Worm (Caenorhabditis elegans) whole organism, L1 larva: Measurements from ENCODE around the gene ctsa-1.1.

ENCODE experiments used
- C34B4.2 ChIP-seq: sonication (generic microtip); optimal IDR thresholded peaks from 2 replicates; lab custom pipeline; 2017; ENCODE audit warnings: mild to moderate bottlenecking, missing genetic modification characterization, missing compliant biosample characterization
- aha-1 ChIP-seq: fragments of 150-350 bp; optimal IDR thresholded peaks from 2 replicates; lab custom pipeline; 2014; ENCODE audit warnings: missing biosample characterization, missing genetic modification characterization
- alr-1 ChIP-seq: fragments of 200-800 bp; sonication (Bioruptor generic); optimal IDR thresholded peaks from 2 replicates; lab custom pipeline; 2018; ENCODE audit warnings: borderline replicate concordance, mild to moderate bottlenecking, missing genetic modification characterization, missing compliant biosample characterization
- aly-2 ChIP-seq: fragments of 150-350 bp; optimal IDR thresholded peaks from 2 replicates; lab custom pipeline; 2014; ENCODE audit warnings: missing biosample characterization, missing genetic modification characterization
- ama-1 ChIP-seq: fragments of 150-350 bp; optimal IDR thresholded peaks from 2 replicates; lab custom pipeline; 2014
- ceh-63 ChIP-seq: fragments of 200-800 bp; sonication (Bioruptor generic); optimal IDR thresholded peaks from 2 replicates; lab custom pipeline; 2018; ENCODE audit warnings: mild to moderate bottlenecking, missing genetic modification characterization, missing compliant biosample characterization
- ceh-8 ChIP-seq: fragments of 200-800 bp; sonication (Bioruptor generic); optimal IDR thresholded peaks from 2 replicates; lab custom pipeline; 2018; ENCODE audit warnings: mild to moderate bottlenecking, missing genetic modification characterization, moderate library complexity, missing compliant biosample characterization
- ces-1 ChIP-seq: fragments of 150-350 bp; optimal IDR thresholded peaks from 2 replicates; lab custom pipeline; 2014; ENCODE audit warnings: missing biosample characterization, missing genetic modification reagents, missing genetic modification characterization
- dpl-1 ChIP-seq, 3 experiments: fragments of 150-350 bp in 2 of 3; sonication (generic microtip) in 1 of 3; optimal IDR thresholded peaks; 2 replicates each; lab custom pipeline; 2014 to 2017; ENCODE audit warnings: missing biosample characterization in 3 of 3, missing genetic modification characterization in 3 of 3, missing genetic modification reagents in 3 of 3
- efl-1 ChIP-seq, 4 experiments: fragments of 150-350 bp; optimal IDR thresholded peaks in 3 of 4; peaks in 1 of 4; 1 replicate in 1 of 4; 2 replicates in 3 of 4; lab custom pipeline; 2014; ENCODE audit warnings: missing biosample characterization in 2 of 4, missing genetic modification characterization in 2 of 4, missing genetic modification reagents in 2 of 4
- efl-3 ChIP-seq: fragments of 200-800 bp; sonication (Bioruptor generic); optimal IDR thresholded peaks from 2 replicates; lab custom pipeline; 2018; ENCODE audit warnings: mild to moderate bottlenecking, missing genetic modification characterization, missing compliant biosample characterization
- egl-27 ChIP-seq, 2 experiments: fragments of 150-350 bp in 1 of 2; sonication (generic microtip); optimal IDR thresholded peaks; 3 replicates each; lab custom pipeline; 2017 to 2018; ENCODE audit warnings: missing biosample characterization in 2 of 2, missing genetic modification characterization in 2 of 2, missing genetic modification reagents in 2 of 2
- elt-3 ChIP-seq, 6 experiments: fragments of 150-350 bp in 1 of 6; sonication (generic microtip); optimal IDR thresholded peaks; 2 replicates each; lab custom pipeline; 2017 to 2018; ENCODE audit warnings: missing biosample characterization in 6 of 6, missing genetic modification characterization in 6 of 6, inconsistent platforms in 1 of 6
- fkh-4 ChIP-seq: sonication (generic microtip); optimal IDR thresholded peaks from 2 replicates; lab custom pipeline; 2016; ENCODE audit warnings: missing compliant biosample characterization, missing genetic modification characterization, borderline replicate concordance
- fos-1 ChIP-seq: fragments of 150-350 bp; optimal IDR thresholded peaks from 2 replicates; lab custom pipeline; 2014; ENCODE audit warnings: missing biosample characterization, missing genetic modification characterization
- hlh-4 ChIP-seq: sonication (generic microtip); optimal IDR thresholded peaks from 2 replicates; lab custom pipeline; 2016; ENCODE audit warnings: mild to moderate bottlenecking, missing genetic modification characterization, missing compliant biosample characterization
- hpl-2 ChIP-seq: fragments of 150-350 bp; optimal IDR thresholded peaks from 2 replicates; lab custom pipeline; 2014; ENCODE audit warnings: missing biosample characterization, missing genetic modification reagents, missing genetic modification characterization
- isw-1 ChIP-seq: fragments of 200-800 bp; sonication (Bioruptor generic); IDR thresholded peaks from 2 replicates; pipeline ENCODE4 v1.3.6; 2022; ENCODE audit warnings: missing genetic modification characterization, missing compliant biosample characterization
- lin-13 ChIP-seq: fragments of 150-350 bp; optimal IDR thresholded peaks from 2 replicates; lab custom pipeline; 2014; ENCODE audit warnings: missing biosample characterization, missing genetic modification reagents, missing genetic modification characterization
- lin-14 ChIP-seq: fragments of 200-800 bp; sonication (Bioruptor generic); optimal IDR thresholded peaks from 2 replicates; lab custom pipeline; 2018; ENCODE audit warnings: mild to moderate bottlenecking, missing genetic modification characterization, moderate library complexity, missing compliant biosample characterization
- lin-15B ChIP-seq: fragments of 150-350 bp; sonication (generic microtip); optimal IDR thresholded peaks from 3 replicates; lab custom pipeline; 2014; ENCODE audit warnings: missing biosample characterization, missing genetic modification characterization
- lin-35 ChIP-seq, 2 experiments: fragments of 150-350 bp; optimal IDR thresholded peaks; 2 replicates each; lab custom pipeline; 2014; ENCODE audit warnings: missing biosample characterization in 2 of 2, missing genetic modification characterization in 2 of 2, missing genetic modification reagents in 2 of 2
- mab-9 ChIP-seq: fragments of 200-800 bp; sonication (Bioruptor generic); IDR thresholded peaks from 2 replicates; pipeline ENCODE4 v1.3.6; 2022; ENCODE audit warnings: missing genetic modification reagents, missing genetic modification characterization, missing compliant biosample characterization
- mdl-1 ChIP-seq, 2 experiments: fragments of 150-350 bp; optimal IDR thresholded peaks; 2 replicates each; lab custom pipeline; 2014 to 2017; ENCODE audit warnings: missing biosample characterization in 2 of 2, missing genetic modification characterization in 2 of 2, inconsistent platforms in 1 of 2
- mef-2 ChIP-seq: fragments of 150-350 bp; optimal IDR thresholded peaks from 2 replicates; lab custom pipeline; 2014; ENCODE audit warnings: missing biosample characterization, missing genetic modification characterization
- mep-1 ChIP-seq: fragments of 150-350 bp; optimal IDR thresholded peaks from 2 replicates; lab custom pipeline; 2014; ENCODE audit warnings: missing biosample characterization, missing genetic modification characterization
- nhr-11 ChIP-seq: fragments of 150-350 bp; optimal IDR thresholded peaks from 2 replicates; lab custom pipeline; 2014; ENCODE audit warnings: missing biosample characterization, missing genetic modification characterization
- nhr-237 ChIP-seq: fragments of 150-350 bp; optimal IDR thresholded peaks from 2 replicates; lab custom pipeline; 2014; ENCODE audit warnings: missing biosample characterization, missing genetic modification characterization
- nhr-28 ChIP-seq: fragments of 150-350 bp; optimal IDR thresholded peaks from 2 replicates; lab custom pipeline; 2014; ENCODE audit warnings: missing biosample characterization, missing genetic modification characterization
- nhr-47 ChIP-seq: sonication (generic microtip); optimal IDR thresholded peaks from 2 replicates; lab custom pipeline; 2016; ENCODE audit warnings: mild to moderate bottlenecking, missing genetic modification characterization, moderate library complexity, missing compliant biosample characterization
- nhr-71 ChIP-seq: sonication (generic microtip); optimal IDR thresholded peaks from 2 replicates; lab custom pipeline; 2016; ENCODE audit warnings: mild to moderate bottlenecking, missing genetic modification characterization, moderate library complexity, missing compliant biosample characterization
- nhr-76 ChIP-seq: sonication (generic microtip); optimal IDR thresholded peaks from 2 replicates; lab custom pipeline; 2017; ENCODE audit warnings: missing biosample characterization, missing genetic modification characterization
- nhr-77 ChIP-seq: fragments of 150-350 bp; optimal IDR thresholded peaks from 2 replicates; lab custom pipeline; 2014; ENCODE audit warnings: missing biosample characterization, missing genetic modification characterization
- nhr-85 ChIP-seq: sonication (generic microtip); peaks from one replicate; lab custom pipeline; 2016; ENCODE audit warnings: missing genetic modification characterization, inconsistent platforms, missing compliant biosample characterization
- pag-3 ChIP-seq: sonication (generic microtip); optimal IDR thresholded peaks from 2 replicates; lab custom pipeline; 2017; ENCODE audit warnings: missing genetic modification characterization, mild to moderate bottlenecking, missing compliant biosample characterization, antibody characterized with exemption, borderline replicate concordance; ENCODE audit not compliant: insufficient read depth
- pax-3 ChIP-seq: fragments of 200-800 bp; sonication (Bioruptor generic); optimal IDR thresholded peaks from 2 replicates; lab custom pipeline; 2018; ENCODE audit warnings: mild to moderate bottlenecking, missing genetic modification characterization, moderate library complexity, missing compliant biosample characterization
- pqm-1 ChIP-seq: sonication (generic microtip); optimal IDR thresholded peaks from 3 replicates; lab custom pipeline; 2017; ENCODE audit warnings: missing biosample characterization, missing genetic modification characterization
- rnt-1 ChIP-seq: sonication (generic microtip); optimal IDR thresholded peaks from 2 replicates; lab custom pipeline; 2016; ENCODE audit warnings: mild to moderate bottlenecking, missing genetic modification characterization, moderate library complexity, missing compliant biosample characterization
- skn-1 ChIP-seq: fragments of 150-350 bp; optimal IDR thresholded peaks from 2 replicates; lab custom pipeline; 2014; ENCODE audit warnings: missing biosample characterization, missing genetic modification characterization
- snpc-4 ChIP-seq: fragments of 150-350 bp; optimal IDR thresholded peaks from 2 replicates; lab custom pipeline; 2014; ENCODE audit warnings: missing biosample characterization, missing genetic modification characterization
- sptf-1 ChIP-seq: fragments of 150-350 bp; optimal IDR thresholded peaks from 2 replicates; lab custom pipeline; 2014; ENCODE audit warnings: missing biosample characterization, missing genetic modification characterization
- tbx-2 ChIP-seq: sonication (generic microtip); optimal IDR thresholded peaks from 2 replicates; lab custom pipeline; 2016; ENCODE audit warnings: missing genetic modification characterization, missing compliant biosample characterization
- tlp-1 ChIP-seq: fragments of 150-350 bp; optimal IDR thresholded peaks from 2 replicates; lab custom pipeline; 2014; ENCODE audit warnings: missing biosample characterization, missing genetic modification characterization
- unc-62 ChIP-seq: fragments of 150-350 bp; optimal IDR thresholded peaks from 2 replicates; lab custom pipeline; 2014; ENCODE audit warnings: missing biosample characterization, missing genetic modification reagents, missing genetic modification characterization
- unc-98 ChIP-seq: fragments of 200-800 bp; sonication (Bioruptor generic); IDR thresholded peaks from 2 replicates; pipeline ENCODE4 v1.3.6; 2022; ENCODE audit warnings: missing genetic modification characterization, missing compliant biosample characterization
- vab-15 ChIP-seq: sonication (generic microtip); optimal IDR thresholded peaks from 2 replicates; lab custom pipeline; 2017; ENCODE audit warnings: missing genotype, mild to moderate bottlenecking, missing genetic modification characterization, missing compliant biosample characterization
- zag-1 ChIP-seq: fragments of 150-350 bp; optimal IDR thresholded peaks from 2 replicates; lab custom pipeline; 2014; ENCODE audit warnings: missing biosample characterization, missing genetic modification characterization
- zip-4 ChIP-seq: fragments of 200-800 bp; sonication (Bioruptor generic); optimal IDR thresholded peaks from 2 replicates; lab custom pipeline; 2018; ENCODE audit warnings: mild to moderate bottlenecking, missing genetic modification characterization, moderate library complexity, missing compliant biosample characterization
- ztf-11 ChIP-seq, 2 experiments: sonication (generic microtip); optimal IDR thresholded peaks; 2 replicates each; lab custom pipeline; 2016 to 2017; ENCODE audit warnings: missing genetic modification characterization in 2 of 2, missing biosample characterization in 1 of 2, missing compliant biosample characterization in 1 of 2

ctsa-1.1 gene

DNA sequence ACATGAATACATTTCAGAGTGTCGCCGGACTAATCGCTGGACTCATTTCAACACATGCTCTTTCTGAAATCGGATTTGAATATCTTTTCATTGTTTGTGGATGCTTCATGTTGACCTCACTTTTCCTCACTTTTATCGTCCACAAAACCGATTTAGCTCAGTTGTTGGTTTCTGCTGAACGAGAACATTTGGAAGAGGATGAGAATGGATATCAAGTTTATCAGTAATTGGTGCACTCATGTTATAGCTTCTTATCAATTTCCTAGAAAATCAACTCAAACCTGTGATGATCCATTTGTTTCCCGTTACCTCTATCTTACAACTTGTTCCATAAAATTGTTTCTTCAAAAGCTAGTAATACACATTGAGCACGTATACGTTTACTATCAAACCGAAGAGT lies 41.4 kb upstream of the ctsa-1.1 start:
- TF ChIP-seq rnt-1 (tag; lab: Kevin White, UChicago), result no peak
- TF ChIP-seq lin-14 (GFP tag; lab: Kevin White, UChicago), result no peak
- no peak for TF ChIP-seq egl-27 (tag; optimal IDR thresholded peaks at IDR 0.05; lab: Kevin White, UChicago)
- no peak for TF ChIP-seq elt-3 (tag; optimal IDR thresholded peaks at IDR 0.05; lab: Kevin White, UChicago)
- no peak for TF ChIP-seq lin-35 (GFP tag; optimal IDR thresholded peaks at IDR 0.05; lab: Kevin White, UChicago)
- peak; percentile 40 for TF ChIP-seq aly-2 (tag; lab: Kevin White, UChicago)
- no peak for TF ChIP-seq ztf-11 (tag; optimal IDR thresholded peaks at IDR 0.05; lab: Kevin White, UChicago)
- no peak for TF ChIP-seq isw-1 (GFP tag; lab: Robert Waterston, UW)
- no peak for TF ChIP-seq mef-2 (tag; lab: Kevin White, UChicago)
- no peak for TF ChIP-seq aha-1 (tag; lab: Kevin White, UChicago)
- no peak for TF ChIP-seq fkh-4 (tag; lab: Kevin White, UChicago)
- no peak for TF ChIP-seq alr-1 (tag; lab: Kevin White, UChicago)
- no peak for TF ChIP-seq sptf-1
- TF ChIP-seq nhr-85 (tag; lab: Kevin White, UChicago), result peak; percentile 14
- TF ChIP-seq vab-15 (tag; lab: Kevin White, UChicago), result no peak
- no peak for TF ChIP-seq zip-4 (GFP tag; lab: Kevin White, UChicago)

DNA sequence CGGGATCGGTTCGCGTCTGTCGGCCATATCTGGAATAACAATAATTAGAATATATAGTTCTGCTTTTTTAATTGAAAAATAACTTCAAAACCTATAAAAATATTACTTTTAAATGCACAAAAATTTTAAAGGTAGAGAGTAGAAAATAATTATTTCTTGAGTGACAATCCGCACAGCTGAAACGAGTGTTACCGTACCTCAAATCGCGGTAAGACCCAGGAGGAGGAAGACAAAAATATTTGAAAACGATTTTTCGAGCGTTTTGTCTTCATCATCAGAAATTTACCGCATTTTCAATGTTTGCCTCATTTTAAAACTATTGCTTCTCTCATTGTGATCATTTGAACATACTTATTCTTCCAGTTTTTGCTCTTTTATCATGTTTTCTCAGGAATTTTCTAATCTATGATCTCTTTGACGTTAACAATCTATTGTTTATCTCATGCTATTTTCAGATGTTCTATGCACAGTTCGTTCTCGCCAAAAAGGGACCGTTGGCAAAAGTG lies 39.1 kb upstream of the ctsa-1.1 start, which contains the start of the genes rpn-5 and scc-1:
TSS of gene rpn-5 (minus strand) at position 162 of the 506 bp plus-strand sequence.
TSS of gene scc-1 (plus strand) at position 456 of the 506 bp plus-strand sequence.
- TF ChIP-seq fkh-4 (tag; lab: Kevin White, UChicago), result no peak
- TF ChIP-seq lin-13 (GFP tag; lab: Kevin White, UChicago), result peak; percentile 52
- peak; percentile 81 for TF ChIP-seq nhr-71 (tag; lab: Kevin White, UChicago)
- TF ChIP-seq ama-1 (lab: Kevin White, UChicago), result no peak
- TF ChIP-seq efl-3 (GFP tag; lab: Kevin White, UChicago), result no peak
- TF ChIP-seq fos-1 (tag; lab: Kevin White, UChicago), result peak; percentile 51
- TF ChIP-seq nhr-77 (tag; lab: Kevin White, UChicago), result peak; percentile 42
- TF ChIP-seq pag-3 (tag; lab: Kevin White, UChicago), result no peak
- TF ChIP-seq nhr-11 (tag; lab: Kevin White, UChicago), result peak; percentile 50
- no peak for TF ChIP-seq zip-4 (GFP tag; lab: Kevin White, UChicago)
- peak; percentile 67 for TF ChIP-seq tbx-2 (tag; lab: Kevin White, UChicago)
- TF ChIP-seq ceh-8, result peak; percentile 45
- no peak for TF ChIP-seq unc-62 (GFP tag; lab: Kevin White, UChicago)
- TF ChIP-seq ceh-63 (GFP tag; lab: Kevin White, UChicago), result no peak
- peak; percentile 100 for TF ChIP-seq skn-1 (tag; lab: Kevin White, UChicago)
- TF ChIP-seq lin-15B, result peak; percentile 66
- peak; percentile 31 for TF ChIP-seq nhr-85 (tag; lab: Kevin White, UChicago)
- TF ChIP-seq ces-1 (GFP tag; lab: Kevin White, UChicago), result no peak
- TF ChIP-seq lin-14 (GFP tag; lab: Kevin White, UChicago), result peak; percentile 63
- peak; percentile 93 to 96 for TF ChIP-seq efl-1 (optimal IDR thresholded peaks at IDR 0.05; lab: Kevin White, UChicago)
- TF ChIP-seq efl-1 (GFP tag; optimal IDR thresholded peaks at IDR 0.05 in 1 of 2; lab: Kevin White, UChicago), result peak; percentile 94 to 99
- TF ChIP-seq nhr-237 (tag; lab: Kevin White, UChicago), result no peak
- no peak for TF ChIP-seq nhr-28
- no peak for TF ChIP-seq tlp-1 (tag; lab: Kevin White, UChicago)
- TF ChIP-seq mef-2 (tag; lab: Kevin White, UChicago), result no peak
- TF ChIP-seq pqm-1, result no peak
- peak; percentile 91 to 95 (median 91) for TF ChIP-seq dpl-1 (GFP tag; optimal IDR thresholded peaks at IDR 0.05; lab: Kevin White, UChicago)
- no peak for TF ChIP-seq aly-2 (tag; lab: Kevin White, UChicago)
- no peak for TF ChIP-seq mab-9 (GFP tag; lab: Robert Waterston, UW)
- no peak for TF ChIP-seq pax-3 (tag; lab: Kevin White, UChicago)
- peak; percentile 75 for TF ChIP-seq nhr-47 (tag; lab: Kevin White, UChicago)
- TF ChIP-seq ztf-11 (tag; optimal IDR thresholded peaks at IDR 0.05; lab: Kevin White, UChicago), result peak in 1 of 2 experiments; percentile 15
- TF ChIP-seq hlh-4, result no peak
- no peak for TF ChIP-seq C34B4.2 (tag; lab: Kevin White, UChicago)
- no peak for TF ChIP-seq unc-98 (GFP tag; lab: Robert Waterston, UW)
- no peak for TF ChIP-seq zag-1
- TF ChIP-seq mep-1 (tag; lab: Kevin White, UChicago), result peak; percentile 79
- peak in 1 of 2 experiments; percentile 49 for TF ChIP-seq mdl-1 (tag; optimal IDR thresholded peaks at IDR 0.05; lab: Kevin White, UChicago)
- no peak for TF ChIP-seq nhr-76 (tag; lab: Kevin White, UChicago)
- no peak for TF ChIP-seq hpl-2 (GFP tag; lab: Kevin White, UChicago)
- peak; percentile 24 for TF ChIP-seq snpc-4 (tag; lab: Kevin White, UChicago)
